Worm (Caenorhabditis elegans): Measurements from ENCODE around the gene clec-265.

ce11 chrX:3045466-3045865, 13.9 kb downstream of the clec-265 start, which contains the start of gene cnnm-3:
- TF ChIP-seq W03F9.2 (tag; optimal IDR thresholded peaks at IDR 0.05) (no peak), him-1 (tag; optimal IDR thresholded peaks at IDR 0.05) (no peak), dao-5 (tag; optimal IDR thresholded peaks at IDR 0.05) (no peak)

Data from whole organism, L4/young adult.